Worm (Caenorhabditis elegans) whole organism, young adult: Measurements from ENCODE around the gene tat-4.

Source experiments
- C17E4.6 ChIP-seq: fragments of 200-800 bp; sonication (Bioruptor generic); IDR thresholded peaks from 2 replicates; pipeline ENCODE4 v1.3.6; 2022; ENCODE audit warnings: missing genetic modification reagents, missing genetic modification characterization, missing compliant biosample characterization
- D2030.7 ChIP-seq: fragments of 200-800 bp; sonication (Bioruptor generic); IDR thresholded peaks from 2 replicates; pipeline ENCODE4 v1.3.6; 2022; ENCODE audit warnings: missing genetic modification reagents, missing genetic modification characterization, missing compliant biosample characterization
- F55B11.4 ChIP-seq: sonication (generic microtip); optimal IDR thresholded peaks from 2 replicates; lab custom pipeline; 2016; ENCODE audit warnings: missing compliant biosample characterization, missing genetic modification characterization, borderline replicate concordance; ENCODE audit not compliant: insufficient read depth
- F57C9.4 ChIP-seq: sonication (generic microtip); optimal IDR thresholded peaks from 2 replicates; lab custom pipeline; 2017; ENCODE audit warnings: mild to moderate bottlenecking, missing genetic modification characterization, missing compliant biosample characterization
- K12H6.12 ChIP-seq: fragments of 200-800 bp; sonication (Bioruptor generic); optimal IDR thresholded peaks from 2 replicates; lab custom pipeline; 2018; ENCODE audit warnings: mild to moderate bottlenecking, missing genetic modification characterization, missing compliant biosample characterization
- Y53F4B.3 ChIP-seq: fragments of 200-800 bp; sonication (Bioruptor generic); IDR thresholded peaks from 2 replicates; pipeline ENCODE4 v1.3.6; 2022; ENCODE audit warnings: missing genetic modification reagents, missing genetic modification characterization, missing compliant biosample characterization
- Y53G8AR.9 ChIP-seq: fragments of 200-800 bp; sonication (Bioruptor generic); conservative IDR thresholded peaks from 2 replicates; pipeline ENCODE4 v1.3.6; 2022; ENCODE audit warnings: missing genetic modification reagents, missing genetic modification characterization, missing compliant biosample characterization
- Y79H2A.3 ChIP-seq: fragments of 200-800 bp; sonication (Bioruptor generic); conservative IDR thresholded peaks from 2 replicates; pipeline ENCODE4 v1.3.6; 2022; ENCODE audit warnings: missing genetic modification reagents, missing genetic modification characterization, missing compliant biosample characterization
- Y95B8A.8 ChIP-seq: fragments of 200-800 bp; sonication (Bioruptor generic); IDR thresholded peaks from 2 replicates; pipeline ENCODE4 v1.3.6; 2022; ENCODE audit warnings: missing genetic modification reagents, missing genetic modification characterization, missing compliant biosample characterization
- akir-1 ChIP-seq: fragments of 200-800 bp; sonication (Bioruptor generic); optimal IDR thresholded peaks from 2 replicates; lab custom pipeline; 2018; ENCODE audit warnings: mild to moderate bottlenecking, missing genetic modification characterization, moderate library complexity, missing compliant biosample characterization
- athp-1 ChIP-seq: sonication (generic microtip); optimal IDR thresholded peaks from 2 replicates; lab custom pipeline; 2017; ENCODE audit warnings: mild to moderate bottlenecking, missing genetic modification characterization, missing compliant biosample characterization
- attf-6 ChIP-seq: fragments of 200-800 bp; sonication (Bioruptor generic); IDR thresholded peaks from 2 replicates; pipeline ENCODE4 v1.3.6; 2022; ENCODE audit warnings: missing genetic modification reagents, missing genetic modification characterization, missing compliant biosample characterization
- die-1 ChIP-seq: sonication (generic microtip); optimal IDR thresholded peaks from 2 replicates; lab custom pipeline; 2016; ENCODE audit warnings: missing genotype, mild to moderate bottlenecking, missing genetic modification characterization, missing compliant biosample characterization
- dpff-1 ChIP-seq: sonication (generic microtip); optimal IDR thresholded peaks from 2 replicates; lab custom pipeline; 2017; ENCODE audit warnings: mild to moderate bottlenecking, missing genetic modification characterization, missing compliant biosample characterization
- dpl-1 ChIP-seq: fragments of 150-350 bp; optimal IDR thresholded peaks from 2 replicates; lab custom pipeline; 2014; ENCODE audit warnings: missing biosample characterization, missing genetic modification reagents, missing genetic modification characterization
- egl-18 ChIP-seq: fragments of 200-800 bp; sonication (Bioruptor generic); IDR thresholded peaks from 2 replicates; pipeline ENCODE4 v1.3.6; 2022; ENCODE audit warnings: missing genetic modification reagents, missing genetic modification characterization, missing compliant biosample characterization
- hlh-12 ChIP-seq: sonication (generic microtip); optimal IDR thresholded peaks from 2 replicates; lab custom pipeline; 2016; ENCODE audit warnings: missing genetic modification characterization, missing compliant biosample characterization
- hlh-26 ChIP-seq: fragments of 200-800 bp; sonication (Bioruptor generic); conservative IDR thresholded peaks from 2 replicates; pipeline ENCODE4 v1.3.6; 2022; ENCODE audit warnings: missing genetic modification reagents, missing genetic modification characterization, missing compliant biosample characterization
- hmg-20 ChIP-seq: fragments of 200-800 bp; sonication (Bioruptor generic); IDR thresholded peaks from 2 replicates; pipeline ENCODE4 v1.3.6; 2022; ENCODE audit warnings: missing genetic modification reagents, missing genetic modification characterization, missing compliant biosample characterization
- hrde-1 ChIP-seq: sonication (generic microtip); optimal IDR thresholded peaks from 2 replicates; lab custom pipeline; 2016; ENCODE audit warnings: missing genetic modification characterization, mild to moderate bottlenecking, missing compliant biosample characterization, moderate library complexity, missing genotype, missing genetic modification reagents, borderline replicate concordance
- hsf-1 ChIP-seq: fragments of 200-800 bp; sonication (Bioruptor generic); IDR thresholded peaks from 2 replicates; pipeline ENCODE4 v1.3.6; 2022; ENCODE audit warnings: missing genetic modification reagents, missing genetic modification characterization, missing compliant biosample characterization
- lin-35 ChIP-seq, 3 experiments: fragments of 150-350 bp in 2 of 3; sonication (generic microtip) in 1 of 3; optimal IDR thresholded peaks; 2 replicates each; lab custom pipeline; 2014 to 2018; ENCODE audit warnings: missing biosample characterization in 3 of 3, missing genetic modification characterization in 3 of 3, missing genetic modification reagents in 3 of 3
- lin-40 ChIP-seq: sonication (generic microtip); optimal IDR thresholded peaks from 2 replicates; lab custom pipeline; 2016; ENCODE audit warnings: missing genetic modification characterization, mild to moderate bottlenecking, missing compliant biosample characterization, missing genotype, missing genetic modification reagents
- lir-1 ChIP-seq: fragments of 200-800 bp; sonication (Bioruptor generic); conservative IDR thresholded peaks from 2 replicates; pipeline ENCODE4 v1.3.6; 2022; ENCODE audit warnings: missing genetic modification reagents, missing genetic modification characterization, missing compliant biosample characterization
- lsl-1 ChIP-seq: fragments of 200-800 bp; sonication (Bioruptor generic); optimal IDR thresholded peaks from 2 replicates; lab custom pipeline; 2018; ENCODE audit warnings: mild to moderate bottlenecking, missing genetic modification characterization, moderate library complexity, missing compliant biosample characterization
- lsy-27 ChIP-seq: sonication (generic microtip); optimal IDR thresholded peaks from 2 replicates; lab custom pipeline; 2017; ENCODE audit warnings: missing genetic modification characterization, mild to moderate bottlenecking, missing compliant biosample characterization, antibody characterized with exemption, missing genotype, borderline replicate concordance; ENCODE audit not compliant: insufficient read depth
- mel-28 ChIP-seq: sonication (generic microtip); optimal IDR thresholded peaks from 2 replicates; lab custom pipeline; 2016; ENCODE audit warnings: borderline replicate concordance, mild to moderate bottlenecking, missing genetic modification characterization, missing compliant biosample characterization
- nfyb-1 ChIP-seq: fragments of 200-800 bp; sonication (Bioruptor generic); IDR thresholded peaks from 2 replicates; pipeline ENCODE4 v1.3.6; 2022; ENCODE audit warnings: missing genetic modification reagents, missing genetic modification characterization, missing compliant biosample characterization
- nhr-80 ChIP-seq: sonication (generic microtip); optimal IDR thresholded peaks from 2 replicates; lab custom pipeline; 2016; ENCODE audit warnings: missing genetic modification characterization, missing compliant biosample characterization
- nhr-90 ChIP-seq: sonication (generic microtip); optimal IDR thresholded peaks from 2 replicates; lab custom pipeline; 2016; ENCODE audit warnings: missing genotype, mild to moderate bottlenecking, missing genetic modification characterization, missing compliant biosample characterization
- snpc-1.1 ChIP-seq: sonication (generic microtip); optimal IDR thresholded peaks from 2 replicates; lab custom pipeline; 2017; ENCODE audit warnings: missing genetic modification characterization, mild to moderate bottlenecking, missing compliant biosample characterization, antibody characterized with exemption, moderate library complexity, missing genotype, missing genetic modification reagents; ENCODE audit not compliant: insufficient read depth
- snpc-1.3 ChIP-seq: sonication (generic microtip); optimal IDR thresholded peaks from 2 replicates; lab custom pipeline; 2017; ENCODE audit warnings: missing genetic modification characterization, mild to moderate bottlenecking, missing compliant biosample characterization, antibody characterized with exemption, moderate library complexity, missing genotype, missing genetic modification reagents; ENCODE audit not compliant: insufficient read depth
- somi-1 ChIP-seq: fragments of 200-800 bp; sonication (Bioruptor generic); optimal IDR thresholded peaks from 2 replicates; lab custom pipeline; 2018; ENCODE audit warnings: mild to moderate bottlenecking, missing genetic modification characterization, missing compliant biosample characterization
- tbx-9 ChIP-seq: sonication (generic microtip); optimal IDR thresholded peaks from 2 replicates; lab custom pipeline; 2016; ENCODE audit warnings: borderline replicate concordance, missing genetic modification characterization, inconsistent platforms, missing compliant biosample characterization
- tlf-1 ChIP-seq: fragments of 200-800 bp; sonication (Bioruptor generic); optimal IDR thresholded peaks from 2 replicates; lab custom pipeline; 2018; ENCODE audit warnings: mild to moderate bottlenecking, missing genetic modification characterization, missing compliant biosample characterization
- zfh-2 ChIP-seq: fragments of 200-800 bp; sonication (Bioruptor generic); conservative IDR thresholded peaks from 2 replicates; pipeline ENCODE4 v1.3.6; 2022; ENCODE audit warnings: missing genetic modification reagents, missing genetic modification characterization, missing compliant biosample characterization
- zim-3 ChIP-seq: sonication (generic microtip); optimal IDR thresholded peaks from 2 replicates; lab custom pipeline; 2017; ENCODE audit warnings: mild to moderate bottlenecking, missing genetic modification characterization, moderate library complexity, missing compliant biosample characterization
- ztf-25 ChIP-seq: fragments of 200-800 bp; sonication (Bioruptor generic); IDR thresholded peaks from 2 replicates; pipeline ENCODE4 v1.3.6; 2022; ENCODE audit warnings: missing genetic modification reagents, missing genetic modification characterization, missing compliant biosample characterization
- ztf-3 ChIP-seq: fragments of 200-800 bp; sonication (Bioruptor generic); optimal IDR thresholded peaks from 2 replicates; lab custom pipeline; 2018; ENCODE audit warnings: mild to moderate bottlenecking, missing genetic modification characterization, missing compliant biosample characterization

Gene tat-4

ce11 chrII:6283074-6283473 is 39.0 kb upstream of the tat-4 start, which contains the start of gene F13H8.1:
TSS of gene F13H8.1 (plus strand) at chrII:6283384.
- TF ChIP-seq dpl-1 (GFP tag; lab: Kevin White, UChicago), result no peak
- peak; percentile 51 for TF ChIP-seq nhr-80 (tag; lab: Kevin White, UChicago)
- TF ChIP-seq K12H6.12 (tag; lab: Kevin White, UChicago), result no peak

DNA sequence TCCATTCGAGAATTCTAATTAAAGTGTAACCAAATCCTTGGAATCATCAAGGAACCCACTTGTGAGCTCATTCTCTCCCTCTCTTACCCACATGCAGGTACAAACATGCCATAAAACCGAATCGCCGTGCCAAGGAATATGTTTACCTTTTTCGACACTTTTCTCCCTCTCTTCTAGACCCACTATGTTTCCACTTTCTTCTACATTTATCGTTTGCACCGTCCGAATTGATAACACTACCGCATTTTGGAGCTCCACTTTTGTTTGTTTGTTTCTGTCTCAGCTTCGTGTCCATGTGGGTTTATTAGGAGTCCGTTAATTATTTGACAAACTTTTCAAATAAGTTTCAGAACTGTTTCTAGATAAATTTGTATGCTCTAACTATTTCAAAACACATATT is 37.8 kb upstream of the tat-4 start:
- peak; percentile 13 for TF ChIP-seq nhr-80 (tag; lab: Kevin White, UChicago)
- no peak for TF ChIP-seq Y95B8A.8 (GFP tag; lab: Robert Waterston, UW)
- TF ChIP-seq hsf-1 (GFP tag; lab: Robert Waterston, UW), result no peak
- no peak for TF ChIP-seq lin-35 (GFP tag; optimal IDR thresholded peaks at IDR 0.05; lab: Kevin White, UChicago)

ce11 chrII:6281002-6281401 is 36.9 kb upstream of the tat-4 start, which contains the start of gene scly-1:
TSS of gene scly-1 (minus strand) at chrII:6281102.
- no peak for TF ChIP-seq F55B11.4 (tag; lab: Kevin White, UChicago)
- TF ChIP-seq hrde-1 (tag; lab: Kevin White, UChicago), result no peak
- no peak for TF ChIP-seq akir-1 (GFP tag; lab: Kevin White, UChicago)
- TF ChIP-seq tlf-1 (GFP tag; lab: Kevin White, UChicago), result no peak
- TF ChIP-seq lsl-1 (GFP tag; lab: Kevin White, UChicago), result no peak
- no peak for TF ChIP-seq hlh-12
- no peak for TF ChIP-seq zim-3 (tag; lab: Kevin White, UChicago)
- TF ChIP-seq nhr-80 (tag; lab: Kevin White, UChicago), result no peak
- no peak for TF ChIP-seq C17E4.6
- TF ChIP-seq nhr-90 (tag; lab: Kevin White, UChicago), result no peak
- no peak for TF ChIP-seq Y53G8AR.9
- no peak for TF ChIP-seq lsy-27 (tag; lab: Kevin White, UChicago)
- no peak for TF ChIP-seq snpc-1.3 (tag; lab: Kevin White, UChicago)
- TF ChIP-seq hmg-20, result no peak
- no peak for TF ChIP-seq somi-1 (GFP tag; lab: Kevin White, UChicago)
- no peak for TF ChIP-seq Y53F4B.3 (GFP tag; lab: Robert Waterston, UW)
- no peak for TF ChIP-seq zfh-2
- no peak for TF ChIP-seq ztf-3 (GFP tag; lab: Kevin White, UChicago)
- no peak for TF ChIP-seq die-1
- no peak for TF ChIP-seq egl-18 (GFP tag; lab: Robert Waterston, UW)

DNA sequence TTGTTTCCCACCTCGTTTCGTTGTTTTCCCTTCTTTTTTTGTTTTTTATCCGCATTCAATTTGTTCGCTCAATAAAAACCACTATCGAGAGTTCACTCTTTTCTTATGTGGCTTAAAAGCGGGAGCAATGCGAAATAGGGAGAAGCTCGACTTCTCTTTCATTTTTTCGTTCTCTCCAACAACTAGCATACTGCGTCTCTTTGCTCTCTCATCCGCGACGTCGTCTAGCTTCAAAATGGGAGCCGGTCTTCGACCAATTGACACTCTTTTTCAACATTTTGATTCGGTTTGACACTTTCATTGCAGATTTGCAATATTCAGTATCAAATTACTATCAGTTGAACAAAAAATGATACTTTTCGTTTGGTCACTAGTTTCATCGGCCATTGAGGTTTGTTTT is 29.8 kb upstream of the tat-4 start, which contains the start of gene bpl-1:
Gene bpl-1 (plus strand): TSS at position 301 of the 400 bp plus-strand sequence.
- TF ChIP-seq attf-6 (GFP tag; lab: Robert Waterston, UW) (no peak), nfyb-1 (GFP tag; lab: Robert Waterston, UW) (0 out of 2 replicates have a peak, but pooled peaks have one; percentile 15)

ce11 chrII:6269805-6270414 is 25.8 kb upstream of the tat-4 start, which contains the start of gene F13H8.2:
TSS of gene F13H8.2 (plus strand) at chrII:6270364.
- TF ChIP-seq F55B11.4 (tag; lab: Kevin White, UChicago) (no peak), lin-40 (no peak), hlh-26 (GFP tag; lab: Robert Waterston, UW) (no peak), snpc-1.1 (tag; lab: Kevin White, UChicago) (no peak), F57C9.4 (tag; lab: Kevin White, UChicago) (no peak), D2030.7 (peak; percentile 94), athp-1 (no peak), ztf-25 (GFP tag; lab: Robert Waterston, UW) (peak; percentile 76; the same call in 1 of the 2 replicates), mel-28 (tag; lab: Kevin White, UChicago) (no peak), lir-1 (GFP tag; lab: Robert Waterston, UW) (peak; percentile 69), egl-18 (GFP tag; lab: Robert Waterston, UW) (no peak), dpff-1 (tag; lab: Kevin White, UChicago) (no peak), Y79H2A.3 (no peak), hmg-20 (0 out of 2 replicates have a peak, but pooled peaks have one; percentile 43), die-1 (no peak), tbx-9 (no peak)
